Fruit fly (Drosophila melanogaster) whole organism, embryonic: ENCODE data around the gene CG5727.

Source experiments
- BEAF-32 ChIP-seq: fragments of 200-800 bp; sonication (Bioruptor generic); optimal IDR thresholded peaks from 3 replicates; lab custom pipeline; 2017; ENCODE audit warnings: missing biosample characterization, missing genetic modification characterization, mild to moderate bottlenecking, moderate library complexity, missing genetic modification reagents
- Bdp1 ChIP-seq: fragments of 200-800 bp; sonication (Bioruptor generic); optimal IDR thresholded peaks from 3 replicates; lab custom pipeline; 2016; ENCODE audit warnings: missing biosample characterization, missing genetic modification characterization
- CG11723 ChIP-seq: fragments of 200-800 bp; sonication (Bioruptor generic); optimal IDR thresholded peaks from 2 replicates; lab custom pipeline; 2017; ENCODE audit warnings: missing biosample characterization, mild to moderate bottlenecking, missing genetic modification characterization
- CG12155 ChIP-seq: fragments of 200-800 bp; sonication (Bioruptor generic); optimal IDR thresholded peaks from 3 replicates; lab custom pipeline; 2016; ENCODE audit warnings: missing biosample characterization, missing genetic modification characterization
- CG13287 ChIP-seq: fragments of 200-800 bp; sonication (Bioruptor generic); IDR thresholded peaks from 2 replicates; pipeline ENCODE4 v1.3.6; 2022; ENCODE audit warnings: missing biosample characterization, missing genetic modification characterization; ENCODE audit not compliant: partially characterized antibody
- CG16813 ChIP-seq: fragments of 200-800 bp; sonication (Bioruptor generic); IDR thresholded peaks from 3 replicates; pipeline ENCODE4 v1.3.6; 2022; ENCODE audit warnings: missing biosample characterization, missing genetic modification characterization; ENCODE audit not compliant: partially characterized antibody
- CG17802 ChIP-seq: fragments of 200-800 bp; sonication (Bioruptor generic); optimal IDR thresholded peaks from 2 replicates; lab custom pipeline; 2018; ENCODE audit warnings: missing biosample characterization, mild to moderate bottlenecking, missing genetic modification characterization, moderate library complexity
- CG30403 ChIP-seq: fragments of 200-800 bp; sonication (Bioruptor generic); optimal IDR thresholded peaks from 3 replicates; lab custom pipeline; 2016; ENCODE audit warnings: missing biosample characterization, missing genetic modification characterization
- CG33557 ChIP-seq: fragments of 200-800 bp; sonication (Bioruptor generic); optimal IDR thresholded peaks from 2 replicates; lab custom pipeline; 2019; ENCODE audit warnings: missing biosample characterization, mild to moderate bottlenecking, missing genetic modification characterization, moderate library complexity
- CG34422 ChIP-seq: fragments of 200-800 bp; sonication (Bioruptor generic); IDR thresholded peaks from 3 replicates; pipeline ENCODE4 v1.3.6; 2022; ENCODE audit warnings: missing biosample characterization, missing genetic modification characterization
- CG3995 ChIP-seq: fragments of 200-800 bp; sonication (Bioruptor generic); optimal IDR thresholded peaks from 3 replicates; lab custom pipeline; 2016; ENCODE audit warnings: missing biosample characterization, missing genetic modification characterization
- CG4820 ChIP-seq: fragments of 200-800 bp; sonication (Bioruptor generic); optimal IDR thresholded peaks from 3 replicates; lab custom pipeline; 2016; ENCODE audit warnings: missing biosample characterization, missing genetic modification characterization
- CG8290 ChIP-seq, 3 experiments: fragments of 200-800 bp; sonication (Bioruptor generic); optimal IDR thresholded peaks; 2 replicates each; lab custom pipeline; 2016 to 2019; ENCODE audit warnings: missing biosample characterization in 3 of 3, missing genetic modification characterization in 3 of 3, mild to moderate bottlenecking in 2 of 3, moderate library complexity in 1 of 3
- CG9727 ChIP-seq: fragments of 200-800 bp; sonication (Bioruptor generic); optimal IDR thresholded peaks from 3 replicates; lab custom pipeline; 2017; ENCODE audit warnings: missing biosample characterization, mild to moderate bottlenecking, missing genetic modification characterization
- Dll ChIP-seq: fragments of 200-800 bp; sonication (Bioruptor generic); IDR thresholded peaks from 4 replicates; pipeline ENCODE4 v1.3.6; 2022; ENCODE audit warnings: missing biosample characterization, missing genetic modification characterization; ENCODE audit not compliant: partially characterized antibody
- Doc3 ChIP-seq: fragments of 200-800 bp; sonication (Bioruptor generic); IDR thresholded peaks from 3 replicates; pipeline ENCODE4 v1.3.6; 2022; ENCODE audit warnings: missing biosample characterization, missing genetic modification characterization; ENCODE audit not compliant: partially characterized antibody
- Dp ChIP-seq: fragments of 200-800 bp; sonication (Bioruptor generic); optimal IDR thresholded peaks from 2 replicates; lab custom pipeline; 2018; ENCODE audit warnings: missing biosample characterization, mild to moderate bottlenecking, missing genetic modification characterization, moderate library complexity
- Ets65A ChIP-seq: fragments of 200-800 bp; sonication (Bioruptor generic); peaks from one replicate; lab custom pipeline; 2016; ENCODE audit warnings: missing biosample characterization, missing genetic modification characterization
- Ets97D ChIP-seq: fragments of 200-800 bp; sonication (Bioruptor generic); optimal IDR thresholded peaks from 3 replicates; lab custom pipeline; 2016; ENCODE audit warnings: missing biosample characterization, missing genetic modification characterization
- Gsc ChIP-seq: fragments of 200-800 bp; sonication (Bioruptor generic); IDR thresholded peaks from 2 replicates; pipeline ENCODE4 v1.3.6; 2022; ENCODE audit warnings: missing biosample characterization, missing genetic modification characterization
- HmgZ ChIP-seq: fragments of 200-800 bp; sonication (Bioruptor generic); optimal IDR thresholded peaks from 2 replicates; lab custom pipeline; 2018; ENCODE audit warnings: missing biosample characterization, mild to moderate bottlenecking, missing genetic modification characterization
- Hr78 ChIP-seq, 2 experiments: fragments of 200-800 bp in 1 of 2; fragments of >200 bp in 1 of 2; sonication (Bioruptor generic) in 1 of 2; optimal IDR thresholded peaks; 2 replicates each; lab custom pipeline; 2017 to 2019; ENCODE audit warnings: missing biosample characterization in 2 of 2, missing genetic modification characterization in 2 of 2, mild to moderate bottlenecking in 1 of 2, moderate library complexity in 1 of 2
- Hsf ChIP-seq: fragments of 200-800 bp; sonication (Bioruptor generic); optimal IDR thresholded peaks from 3 replicates; lab custom pipeline; 2016; ENCODE audit warnings: missing biosample characterization, missing genetic modification characterization
- MESR4 ChIP-seq: fragments of 200-800 bp; sonication (Bioruptor generic); optimal IDR thresholded peaks from 2 replicates; lab custom pipeline; 2018; ENCODE audit warnings: missing biosample characterization, mild to moderate bottlenecking, missing genetic modification characterization, moderate library complexity
- Med ChIP-seq: fragments of 200-800 bp; sonication (Bioruptor generic); peaks from one replicate; lab custom pipeline; 2016; ENCODE audit warnings: missing biosample characterization, missing genetic modification characterization, mild to moderate bottlenecking, inconsistent platforms, moderate library complexity
- Myb ChIP-seq: fragments of 200-800 bp; sonication (Bioruptor generic); optimal IDR thresholded peaks from 2 replicates; lab custom pipeline; 2016; ENCODE audit warnings: missing biosample characterization, missing genetic modification characterization
- Sin3A ChIP-seq: fragments of >200 bp; optimal IDR thresholded peaks from 2 replicates; lab custom pipeline; 2018
- Sry-δ ChIP-seq: fragments of 200-800 bp; sonication (Bioruptor generic); optimal IDR thresholded peaks from 2 replicates; lab custom pipeline; 2016; ENCODE audit warnings: missing biosample characterization, missing genetic modification characterization
- ato ChIP-seq: fragments of 200-800 bp; sonication (Bioruptor generic); IDR thresholded peaks from 2 replicates; pipeline ENCODE4 v1.3.6; 2022; ENCODE audit warnings: missing biosample characterization, missing genetic modification characterization; ENCODE audit not compliant: partially characterized antibody
- crp ChIP-seq, 2 experiments: fragments of 200-800 bp; sonication (Bioruptor generic); optimal IDR thresholded peaks; 2 replicates in 1 of 2; 3 replicates in 1 of 2; lab custom pipeline; 2017; ENCODE audit warnings: missing biosample characterization in 2 of 2, missing genetic modification characterization in 2 of 2, mild to moderate bottlenecking in 1 of 2, moderate library complexity in 1 of 2
- dmrt11E ChIP-seq: fragments of 200-800 bp; sonication (Bioruptor generic); optimal IDR thresholded peaks from 3 replicates; lab custom pipeline; 2018; ENCODE audit warnings: missing biosample characterization, mild to moderate bottlenecking, missing genetic modification characterization, moderate library complexity
- esg ChIP-seq: fragments of 200-800 bp; sonication (Bioruptor generic); conservative IDR thresholded peaks from 2 replicates; pipeline ENCODE4 v1.3.6; 2022; ENCODE audit warnings: missing biosample characterization, missing genetic modification characterization
- gcm2 ChIP-seq: fragments of 200-800 bp; sonication (Bioruptor generic); optimal IDR thresholded peaks from 2 replicates; lab custom pipeline; 2016; ENCODE audit warnings: missing biosample characterization, missing genetic modification characterization
- gfzf ChIP-seq: fragments of 200-800 bp; sonication (Bioruptor generic); optimal IDR thresholded peaks from 2 replicates; lab custom pipeline; 2016; ENCODE audit warnings: missing biosample characterization, mild to moderate bottlenecking, missing genetic modification characterization, moderate library complexity
- grn ChIP-seq: fragments of 200-800 bp; sonication (Bioruptor generic); optimal IDR thresholded peaks from 3 replicates; lab custom pipeline; 2017; ENCODE audit warnings: missing biosample characterization, missing genetic modification characterization
- hb ChIP-seq: fragments of 200-800 bp; sonication (Bioruptor generic); IDR thresholded peaks from 3 replicates; pipeline ENCODE4 v1.3.6; 2022; ENCODE audit warnings: missing biosample characterization, missing genetic modification characterization; ENCODE audit not compliant: partially characterized antibody
- lola ChIP-seq, 3 experiments: fragments of >200 bp in 2 of 3; fragments of 200-800 bp in 1 of 3; sonication (Bioruptor generic) in 1 of 3; optimal IDR thresholded peaks; 2 replicates each; lab custom pipeline; 2017 to 2019; ENCODE audit warnings: missing biosample characterization in 3 of 3, missing genetic modification characterization in 3 of 3, mild to moderate bottlenecking in 1 of 3, moderate library complexity in 1 of 3
- mam ChIP-seq: fragments of 200-800 bp; sonication (Bioruptor generic); optimal IDR thresholded peaks from 3 replicates; lab custom pipeline; 2016; ENCODE audit warnings: missing biosample characterization, missing genetic modification characterization
- mirr ChIP-seq: fragments of 200-800 bp; sonication (Bioruptor generic); optimal IDR thresholded peaks from 3 replicates; lab custom pipeline; 2018; ENCODE audit warnings: missing biosample characterization, mild to moderate bottlenecking, missing genetic modification characterization
- pfk ChIP-seq: fragments of 200-800 bp; sonication (Bioruptor generic); optimal IDR thresholded peaks from 2 replicates; lab custom pipeline; 2018; ENCODE audit warnings: missing biosample characterization, mild to moderate bottlenecking, missing genetic modification characterization, moderate library complexity
- pnt ChIP-seq: fragments of 200-800 bp; sonication (Bioruptor generic); optimal IDR thresholded peaks from 3 replicates; lab custom pipeline; 2016; ENCODE audit warnings: missing biosample characterization, missing genetic modification characterization
- pzg ChIP-seq: fragments of 200-800 bp; sonication (Bioruptor generic); optimal IDR thresholded peaks from 3 replicates; lab custom pipeline; 2018; ENCODE audit warnings: missing biosample characterization, mild to moderate bottlenecking, missing genetic modification characterization, moderate library complexity
- tll ChIP-seq, 2 experiments: fragments of 200-800 bp in 1 of 2; fragments of >200 bp in 1 of 2; sonication (Bioruptor generic) in 1 of 2; optimal IDR thresholded peaks; 2 replicates each; lab custom pipeline; 2017 to 2019; ENCODE audit warnings: missing biosample characterization in 2 of 2, missing genetic modification characterization in 2 of 2, mild to moderate bottlenecking in 1 of 2, moderate library complexity in 1 of 2
- vvl ChIP-seq: fragments of 200-800 bp; sonication (Bioruptor generic); IDR thresholded peaks from 2 replicates; pipeline ENCODE4 v1.3.6; 2022; ENCODE audit warnings: missing biosample characterization, missing genetic modification characterization
- zen2 ChIP-seq: fragments of 200-800 bp; sonication (Bioruptor generic); IDR thresholded peaks from 3 replicates; pipeline ENCODE4 v1.3.6; 2022; ENCODE audit warnings: missing biosample characterization, missing genetic modification characterization; ENCODE audit not compliant: partially characterized antibody
- zfh2 ChIP-seq: fragments of 200-800 bp; sonication (Bioruptor generic); optimal IDR thresholded peaks from 2 replicates; lab custom pipeline; 2016; ENCODE audit warnings: missing biosample characterization, missing genetic modification characterization

The CG5727 gene

DNA sequence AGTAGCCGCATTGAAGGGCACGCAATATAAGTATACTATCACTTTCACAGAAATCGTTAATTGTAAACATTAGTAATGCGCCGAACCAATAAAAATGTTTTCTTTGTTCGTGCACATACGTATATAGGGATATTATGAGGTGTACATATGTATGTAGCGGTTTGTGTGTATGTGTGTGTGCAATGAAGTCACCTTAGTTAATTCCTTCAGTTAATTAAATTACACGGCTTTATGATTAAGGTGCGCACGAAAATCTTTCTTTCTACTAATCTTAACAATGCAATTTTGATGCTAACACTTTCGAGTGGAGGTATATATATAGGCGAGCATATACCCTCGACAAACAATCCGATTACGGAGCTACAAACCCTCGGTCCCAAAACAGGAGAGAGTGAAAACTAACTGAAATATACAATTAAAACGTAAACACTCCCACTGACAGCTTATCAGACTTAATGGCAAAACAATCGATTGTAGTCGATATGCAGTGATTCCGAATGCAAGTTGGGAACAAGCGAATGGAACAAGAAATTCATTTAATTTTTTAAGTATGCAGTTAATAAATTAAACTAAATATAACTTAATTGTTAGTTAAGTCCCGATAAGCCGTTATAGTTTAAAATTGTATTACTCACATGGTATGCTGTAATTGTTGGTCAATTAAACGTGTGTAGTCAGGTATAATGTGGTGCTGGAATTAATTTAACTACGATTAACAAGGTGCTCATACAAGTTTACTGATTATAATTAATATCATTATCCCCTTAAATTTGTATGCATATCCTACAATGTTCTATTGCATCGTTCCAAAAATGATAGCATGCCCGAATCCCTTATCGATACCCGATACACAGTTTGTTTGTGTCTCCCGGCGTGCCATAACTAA lies 10.3 kb upstream of the CG5727 start, which contains the start of the genes Npc1a and Prosalpha6 (continued):
- TF ChIP-seq Med (GFP tag; lab: Kevin White, UChicago) = peak; percentile 79
- TF ChIP-seq vvl (GFP tag; lab: Robert Waterston, UW) = no peak
- no peak for TF ChIP-seq Gsc (GFP tag; lab: Robert Waterston, UW)
- peak in 1 of 3 experiments; percentile 31 for TF ChIP-seq lola (GFP tag; optimal IDR thresholded peaks at IDR 0.05; lab: Kevin White, UChicago)
- TF ChIP-seq zen2 = no peak; the same call in 2 of the 3 replicates
- no peak for TF ChIP-seq Bdp1 (GFP tag; lab: Kevin White, UChicago)
- TF ChIP-seq gcm2 (GFP tag; lab: Kevin White, UChicago) = peak; percentile 1
- TF ChIP-seq mam (GFP tag; lab: Kevin White, UChicago) = peak; percentile 1
- TF ChIP-seq esg (GFP tag; lab: Robert Waterston, UW) = no peak
- TF ChIP-seq HmgZ (tag; lab: Kevin White, UChicago) = peak; percentile 22
- TF ChIP-seq mirr (GFP tag; lab: Kevin White, UChicago) = peak; percentile 26
- peak; percentile 32 for TF ChIP-seq dmrt11E (tag; lab: Kevin White, UChicago)
- TF ChIP-seq Dp (GFP tag; lab: Kevin White, UChicago) = peak; percentile 23
- peak; percentile 77 for TF ChIP-seq CG8290 (GFP tag; optimal IDR thresholded peaks at IDR 0.05; lab: Kevin White, UChicago)
- TF ChIP-seq CG8290 (tag; optimal IDR thresholded peaks at IDR 0.05; lab: Kevin White, UChicago) = peak; percentile 72 to 82
- 0 out of 3 replicates have a peak, but pooled peaks have one; percentile 28 for TF ChIP-seq Doc3 (GFP tag; lab: Robert Waterston, UW)
- peak; percentile 92 for TF ChIP-seq Ets65A (GFP tag; lab: Kevin White, UChicago)
- TF ChIP-seq CG12155 (GFP tag; lab: Kevin White, UChicago) = peak; percentile 16
- TF ChIP-seq CG34422 (GFP tag; lab: Robert Waterston, UW) = peak; percentile 34; the same call in 1 of the 3 replicates
- peak; percentile 77 for TF ChIP-seq pzg (GFP tag; lab: Kevin White, UChicago)
- TF ChIP-seq CG17802 (tag; lab: Kevin White, UChicago) = peak; percentile 25
- peak; percentile 62 for TF ChIP-seq CG13287
- peak; percentile 12 for TF ChIP-seq CG9727
- peak; percentile 57; the same call in 1 of the 2 replicates for TF ChIP-seq ato (GFP tag; lab: Robert Waterston, UW)
- TF ChIP-seq CG3995 (GFP tag; lab: Kevin White, UChicago) = peak; percentile 27
- peak; percentile 6 for TF ChIP-seq CG33557 (GFP tag; lab: Kevin White, UChicago)
- TF ChIP-seq pfk (GFP tag; lab: Kevin White, UChicago) = peak; percentile 95
- TF ChIP-seq pnt (GFP tag; lab: Kevin White, UChicago) = no peak
- peak; percentile 88 for TF ChIP-seq BEAF-32
- peak in 1 of 2 experiments; percentile 10 for TF ChIP-seq crp (GFP tag; optimal IDR thresholded peaks at IDR 0.05; lab: Kevin White, UChicago)
- TF ChIP-seq zfh2 = peak; percentile 25
- peak; percentile 11 for TF ChIP-seq Myb (GFP tag; lab: Kevin White, UChicago)
- peak; percentile 66; the same call in 2 of the 4 replicates for TF ChIP-seq Dll
- TF ChIP-seq hb (GFP tag; lab: Robert Waterston, UW) = peak; percentile 71; the same call in 1 of the 3 replicates
- TF ChIP-seq Sin3A (lab: Kevin White, UChicago) = peak; percentile 47
- TF ChIP-seq Hsf = peak; percentile 46
- peak; percentile 71; the same call in 2 of the 3 replicates for TF ChIP-seq CG16813 (GFP tag; lab: Robert Waterston, UW)
- TF ChIP-seq MESR4 (GFP tag; lab: Kevin White, UChicago) = peak; percentile 36
- TF ChIP-seq CG30403 (GFP tag; lab: Kevin White, UChicago) = peak; percentile 37
- TF ChIP-seq CG4820 (GFP tag; lab: Kevin White, UChicago) = peak; percentile 34
- TF ChIP-seq Sry-δ (GFP tag; lab: Kevin White, UChicago) = peak; percentile 91
- peak; percentile 94 for TF ChIP-seq CG11723 (GFP tag; lab: Kevin White, UChicago)
- TF ChIP-seq grn (GFP tag; lab: Kevin White, UChicago) = peak; percentile 14
- TF ChIP-seq Hr78 (GFP tag; optimal IDR thresholded peaks at IDR 0.05; lab: Kevin White, UChicago) = no peak
- TF ChIP-seq gfzf = peak; percentile 8
- peak in 1 of 2 experiments; percentile 66 for TF ChIP-seq tll (GFP tag; optimal IDR thresholded peaks at IDR 0.05; lab: Kevin White, UChicago)
- TF ChIP-seq Ets97D (GFP tag; lab: Kevin White, UChicago) = peak; percentile 68
